Fruit fly (Drosophila melanogaster) whole organism, embryonic: ENCODE measurements around the gene CG15209.

Source experiments
- CG12391 ChIP-seq: fragments of 200-800 bp; sonication (Bioruptor generic); optimal IDR thresholded peaks from 3 replicates; lab custom pipeline; 2018; ENCODE audit warnings: missing biosample characterization, mild to moderate bottlenecking, missing genetic modification characterization, moderate library complexity
- CG15269 ChIP-seq: fragments of 200-800 bp; sonication (Bioruptor generic); optimal IDR thresholded peaks from 2 replicates; lab custom pipeline; 2018; ENCODE audit warnings: missing biosample characterization, mild to moderate bottlenecking, missing genetic modification characterization, moderate library complexity
- CG8359 ChIP-seq: fragments of 200-800 bp; sonication (Bioruptor generic); optimal IDR thresholded peaks from 2 replicates; lab custom pipeline; 2017; ENCODE audit warnings: missing biosample characterization, mild to moderate bottlenecking, missing genetic modification characterization, borderline replicate concordance
- D19B ChIP-seq: fragments of 200-800 bp; sonication (Bioruptor generic); optimal IDR thresholded peaks from 2 replicates; lab custom pipeline; 2017; ENCODE audit warnings: missing biosample characterization, mild to moderate bottlenecking, missing genetic modification characterization
- Deaf1 ChIP-seq: fragments of 200-800 bp; optimal IDR thresholded peaks from 3 replicates; lab custom pipeline; 2019; ENCODE audit warnings: missing biosample characterization, mild to moderate bottlenecking, missing genetic modification characterization, moderate library complexity
- NC2α ChIP-seq: fragments of 200-800 bp; sonication (Bioruptor generic); optimal IDR thresholded peaks from 2 replicates; lab custom pipeline; 2016; ENCODE audit warnings: missing biosample characterization, missing genetic modification characterization
- NFAT ChIP-seq: fragments of 200-800 bp; sonication (Bioruptor generic); IDR thresholded peaks from 2 replicates; pipeline ENCODE4 v1.3.6; 2022; ENCODE audit warnings: missing biosample characterization, missing genetic modification characterization
- ara ChIP-seq: fragments of 200-800 bp; sonication (Bioruptor generic); IDR thresholded peaks from 2 replicates; pipeline ENCODE4 v1.3.6; 2022; ENCODE audit warnings: missing biosample characterization, missing genetic modification characterization
- dpn ChIP-seq, 2 experiments: fragments of 200-800 bp; sonication (Bioruptor generic); optimal IDR thresholded peaks; 3 replicates each; lab custom pipeline; 2016; ENCODE audit warnings: missing biosample characterization in 2 of 2, missing genetic modification characterization in 2 of 2
- fu2 ChIP-seq: fragments of 200-800 bp; sonication (Bioruptor generic); optimal IDR thresholded peaks from 2 replicates; lab custom pipeline; 2016; ENCODE audit warnings: missing biosample characterization, missing genetic modification characterization
- shn ChIP-seq: fragments of 200-800 bp; sonication (Bioruptor generic); optimal IDR thresholded peaks from 3 replicates; lab custom pipeline; 2016; ENCODE audit warnings: missing biosample characterization, missing genetic modification characterization
- ssp ChIP-seq: fragments of 200-800 bp; sonication (Bioruptor generic); IDR thresholded peaks from 2 replicates; pipeline ENCODE4 v1.3.6; 2022; ENCODE audit warnings: missing biosample characterization, missing genetic modification characterization

DNA sequence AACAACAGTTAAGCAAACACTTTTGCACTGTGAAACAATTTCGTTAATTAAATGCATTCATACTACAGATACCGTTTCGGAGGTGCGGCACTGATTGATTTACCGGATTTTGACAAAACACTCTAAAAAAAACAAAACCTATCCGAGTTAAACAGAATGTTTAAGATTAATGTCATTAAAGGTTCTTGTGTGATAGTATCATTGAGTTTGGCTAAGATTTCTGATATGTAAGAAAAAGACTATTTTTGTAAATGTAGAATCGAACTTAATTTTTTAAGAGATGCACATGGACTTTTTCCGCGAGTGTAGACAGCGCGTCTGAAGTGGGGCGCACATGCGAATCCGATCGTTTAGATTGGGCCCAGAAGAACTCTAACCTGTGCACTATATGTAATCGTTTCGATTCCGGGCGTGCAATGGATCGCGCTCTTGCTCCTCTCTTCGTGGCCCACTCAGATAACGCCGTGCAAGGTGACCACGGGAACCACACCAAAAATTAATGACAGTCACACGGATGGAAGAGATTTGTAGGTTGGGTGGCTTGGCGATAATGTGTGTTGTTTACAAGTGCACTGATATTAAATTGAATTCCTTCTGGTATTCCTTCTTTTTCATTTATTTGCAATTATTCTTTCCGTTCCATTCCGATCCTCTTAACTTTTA lies 48.1 kb downstream of the CG15209 start:
- TF ChIP-seq shn: no peak
- TF ChIP-seq dpn (GFP tag; optimal IDR thresholded peaks at IDR 0.05; lab: Kevin White, UChicago): no peak
- TF ChIP-seq NC2α (GFP tag; lab: Kevin White, UChicago): no peak
- no peak for TF ChIP-seq CG8359
- no peak for TF ChIP-seq D19B (GFP tag; lab: Kevin White, UChicago)
- no peak for TF ChIP-seq Deaf1
- no peak for TF ChIP-seq CG12391 (tag; lab: Kevin White, UChicago)
- TF ChIP-seq ssp (GFP tag; lab: Robert Waterston, UW): no peak
- no peak for TF ChIP-seq fu2 (GFP tag; lab: Kevin White, UChicago)
- TF ChIP-seq CG15269: no peak
- TF ChIP-seq NFAT (GFP tag; lab: Robert Waterston, UW): no peak
- no peak for TF ChIP-seq ara (GFP tag; lab: Robert Waterston, UW)
